Worm (Caenorhabditis elegans) whole organism, young adult: ENCODE results near the gene mboa-6.

ENCODE experiments used
- B0336.3 ChIP-seq: fragments of 200-800 bp; sonication (Bioruptor generic); IDR thresholded peaks from 2 replicates; pipeline ENCODE4 v1.3.6; 2022; ENCODE audit warnings: missing genetic modification characterization, missing compliant biosample characterization
- ama-1 ChIP-seq, 3 experiments: fragments of 150-350 bp in 1 of 3; sonication (generic microtip) in 2 of 3; optimal IDR thresholded peaks; 2 replicates each; lab custom pipeline; 2014 to 2018; ENCODE audit warnings: missing biosample characterization in 2 of 3, missing genetic modification characterization in 2 of 3, missing genetic modification reagents in 2 of 3

DNA sequence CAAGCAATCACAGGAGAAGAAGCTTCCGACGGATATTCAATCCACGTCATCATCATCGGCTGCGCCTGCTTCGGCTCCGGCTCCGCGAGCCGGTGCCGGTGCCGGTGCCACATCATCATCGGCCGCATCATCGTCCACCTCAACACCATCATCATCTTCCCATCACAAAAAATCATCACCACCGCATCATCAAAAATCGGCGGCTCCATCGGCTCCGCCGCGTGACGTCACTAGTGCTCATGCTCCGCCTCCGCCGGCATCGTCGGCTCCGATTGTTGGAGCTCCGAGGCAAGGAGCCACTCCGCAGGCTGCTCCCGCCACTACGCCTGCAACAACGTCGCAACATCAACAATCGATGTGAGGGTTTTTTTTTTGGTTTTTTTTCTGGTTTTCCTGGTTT, 29.7 kb downstream of the mboa-6 start:
- TF ChIP-seq B0336.3 = no peak
- no peak for TF ChIP-seq ama-1 (optimal IDR thresholded peaks at IDR 0.05; lab: Kevin White, UChicago)
- TF ChIP-seq ama-1 (GFP tag; optimal IDR thresholded peaks at IDR 0.05; lab: Kevin White, UChicago) = no peak
